Fruit fly (Drosophila melanogaster) whole organism, adult: ENCODE measurements around the gene CG14803.

Experiments
- CG11617 ChIP-seq: fragments of 200-800 bp; sonication (Bioruptor generic); optimal IDR thresholded peaks from 2 replicates; lab custom pipeline; 2017; ENCODE audit warnings: mild to moderate bottlenecking, missing biosample characterization, missing genetic modification reagents, missing genetic modification characterization
- CG12768 ChIP-seq: fragments of 200-800 bp; sonication (Bioruptor generic); optimal IDR thresholded peaks from 2 replicates; lab custom pipeline; 2017; ENCODE audit warnings: missing biosample characterization, missing genetic modification characterization, mild to moderate bottlenecking, moderate library complexity, missing genetic modification reagents
- CG14711 ChIP-seq: fragments of 200-800 bp; sonication (Bioruptor generic); optimal IDR thresholded peaks from 2 replicates; lab custom pipeline; 2018; ENCODE audit warnings: missing biosample characterization, mild to moderate bottlenecking, missing genetic modification characterization, moderate library complexity
- CG1620 ChIP-seq: fragments of 200-800 bp; sonication (Bioruptor generic); optimal IDR thresholded peaks from 2 replicates; lab custom pipeline; 2016; ENCODE audit warnings: missing biosample characterization, missing genetic modification characterization
- CG33017 ChIP-seq: fragments of 200-800 bp; sonication (Bioruptor generic); optimal IDR thresholded peaks from 2 replicates; lab custom pipeline; 2018; ENCODE audit warnings: missing biosample characterization, mild to moderate bottlenecking, missing genetic modification characterization, moderate library complexity
- CG5204 ChIP-seq: fragments of 200-800 bp; sonication (Bioruptor generic); optimal IDR thresholded peaks from 2 replicates; lab custom pipeline; 2016; ENCODE audit warnings: missing biosample characterization, missing genetic modification characterization
- CG7045 ChIP-seq: fragments of 200-800 bp; sonication (Bioruptor generic); optimal IDR thresholded peaks from 2 replicates; lab custom pipeline; 2017; ENCODE audit warnings: missing biosample characterization, mild to moderate bottlenecking, missing genetic modification characterization
- CG7101 ChIP-seq: fragments of 200-800 bp; sonication (Bioruptor generic); optimal IDR thresholded peaks from 2 replicates; lab custom pipeline; 2018; ENCODE audit warnings: missing biosample characterization, mild to moderate bottlenecking, missing genetic modification characterization, moderate library complexity
- Clk ChIP-seq: fragments of 200-800 bp; sonication (Bioruptor generic); optimal IDR thresholded peaks from 2 replicates; lab custom pipeline; 2017; ENCODE audit warnings: missing biosample characterization, missing genetic modification characterization
- Crg-1 ChIP-seq: fragments of 200-800 bp; sonication (Bioruptor generic); optimal IDR thresholded peaks from 2 replicates; lab custom pipeline; 2016; ENCODE audit warnings: missing biosample characterization, missing genetic modification characterization
- Hr96 ChIP-seq: fragments of 200-800 bp; sonication (Bioruptor generic); optimal IDR thresholded peaks from 2 replicates; lab custom pipeline; 2016; ENCODE audit warnings: missing biosample characterization, missing genetic modification characterization
- Mnt ChIP-seq: fragments of 200-800 bp; sonication (Bioruptor generic); optimal IDR thresholded peaks from 2 replicates; lab custom pipeline; 2016; ENCODE audit warnings: missing biosample characterization, mild to moderate bottlenecking, missing genetic modification characterization
- bab1 ChIP-seq: fragments of 200-800 bp; sonication (Bioruptor generic); optimal IDR thresholded peaks from 3 replicates; lab custom pipeline; 2019; ENCODE audit warnings: missing biosample characterization, mild to moderate bottlenecking, missing genetic modification characterization, moderate library complexity
- cic ChIP-seq: fragments of 200-800 bp; sonication (Bioruptor generic); optimal IDR thresholded peaks from 2 replicates; lab custom pipeline; 2017; ENCODE audit warnings: missing biosample characterization, mild to moderate bottlenecking, missing genetic modification characterization, moderate library complexity
- cnc ChIP-seq, 2 experiments: fragments of >200 bp; optimal IDR thresholded peaks; 2 replicates each; lab custom pipeline; 2017
- kay ChIP-seq: fragments of 200-800 bp; sonication (Bioruptor generic); peaks from one replicate; lab custom pipeline; 2016; ENCODE audit warnings: missing biosample characterization, missing genetic modification characterization, borderline replicate concordance
- ovo ChIP-seq: fragments of 200-800 bp; sonication (Bioruptor generic); optimal IDR thresholded peaks from 2 replicates; lab custom pipeline; 2016; ENCODE audit warnings: missing biosample characterization, missing genetic modification characterization
- pad ChIP-seq: fragments of 200-800 bp; sonication (Bioruptor generic); optimal IDR thresholded peaks from 3 replicates; lab custom pipeline; 2017; ENCODE audit warnings: missing biosample characterization, missing genetic modification characterization, mild to moderate bottlenecking, moderate library complexity, missing genetic modification reagents
- tj ChIP-seq: fragments of 200-800 bp; sonication (Bioruptor generic); optimal IDR thresholded peaks from 3 replicates; lab custom pipeline; 2017; ENCODE audit warnings: missing biosample characterization, mild to moderate bottlenecking, missing genetic modification characterization, moderate library complexity
- toe ChIP-seq: fragments of 200-800 bp; sonication (Bioruptor generic); optimal IDR thresholded peaks from 2 replicates; lab custom pipeline; 2016; ENCODE audit warnings: missing biosample characterization, missing genetic modification characterization

The CG14803 gene

DNA sequence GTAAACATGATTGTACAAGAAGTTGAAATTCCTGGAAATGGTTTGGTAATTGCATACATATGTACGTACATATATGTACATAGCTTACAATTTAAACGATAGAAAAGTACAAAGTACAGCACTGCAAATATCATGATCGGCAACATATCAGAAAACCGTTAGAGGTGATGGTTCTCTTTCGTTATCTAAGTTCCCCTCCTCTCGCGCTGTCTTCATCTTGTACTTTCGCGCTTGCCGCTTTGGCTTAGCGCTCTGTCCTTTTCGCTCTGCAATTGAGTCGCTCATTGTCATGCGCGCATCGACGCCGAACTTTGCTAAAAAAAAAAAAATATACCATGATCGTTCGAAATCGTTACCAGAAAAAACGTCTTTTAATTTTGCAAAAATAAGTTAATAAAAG, 35.3 kb downstream of the CG14803 start:
- TF ChIP-seq ovo (peak; percentile 61), CG5204 (GFP tag; lab: Kevin White, UChicago) (no peak), bab1 (GFP tag; lab: Kevin White, UChicago) (peak; percentile 0), tj (no peak), pad (GFP tag; lab: Kevin White, UChicago) (peak; percentile 97)

- TF ChIP-seq CG1620 (GFP tag; lab: Kevin White, UChicago): peak; percentile 50
- TF ChIP-seq pad (GFP tag; lab: Kevin White, UChicago): peak; percentile 46
- TF ChIP-seq Mnt: peak; percentile 67
- TF ChIP-seq CG33017: peak; percentile 42
- no peak for TF ChIP-seq cnc (optimal IDR thresholded peaks at IDR 0.05; lab: Kevin White, UChicago)
- peak; percentile 46 for TF ChIP-seq ovo
- no peak for TF ChIP-seq kay (GFP tag; lab: Kevin White, UChicago)
- TF ChIP-seq bab1 (GFP tag; lab: Kevin White, UChicago): peak; percentile 79
- peak; percentile 51 for TF ChIP-seq toe (GFP tag; lab: Kevin White, UChicago)
- TF ChIP-seq CG5204 (GFP tag; lab: Kevin White, UChicago): peak; percentile 25
- TF ChIP-seq Crg-1 (GFP tag; lab: Kevin White, UChicago): peak; percentile 55
- peak; percentile 70 for TF ChIP-seq CG14711 (tag; lab: Kevin White, UChicago)
- peak; percentile 57 for TF ChIP-seq tj
- TF ChIP-seq CG7101 (tag; lab: Kevin White, UChicago): peak; percentile 83
- TF ChIP-seq Clk (GFP tag; lab: Kevin White, UChicago): no peak
- TF ChIP-seq CG12768 (GFP tag; lab: Kevin White, UChicago): peak; percentile 75
- peak; percentile 17 for TF ChIP-seq CG7045
- peak; percentile 81 for TF ChIP-seq CG11617 (GFP tag; lab: Kevin White, UChicago)
- TF ChIP-seq cic (GFP tag; lab: Kevin White, UChicago): no peak
- TF ChIP-seq Hr96 (GFP tag; lab: Kevin White, UChicago): peak; percentile 78
These were observed 39.1 kb downstream of the CG14803 start, which contains the start of gene mip130 for dm6 chrX:1907727-1908264. mip130 (plus strand) TSS chrX:1908239.

- TF ChIP-seq bab1 (GFP tag; lab: Kevin White, UChicago) (peak; percentile 48), CG14711 (tag; lab: Kevin White, UChicago) (peak; percentile 97), Mnt (peak; percentile 70), toe (GFP tag; lab: Kevin White, UChicago) (no peak), CG7101 (tag; lab: Kevin White, UChicago) (no peak), CG12768 (GFP tag; lab: Kevin White, UChicago) (peak; percentile 7), CG7045 (no peak)
These were observed 40.1 kb downstream of the CG14803 start, which contains the start of the genes Edem1 and Rbcn-3B for dm6 chrX:1908757-1909156. Edem1 (minus strand) TSS chrX:1908827. Rbcn-3B (plus strand) TSS chrX:1908920.

DNA sequence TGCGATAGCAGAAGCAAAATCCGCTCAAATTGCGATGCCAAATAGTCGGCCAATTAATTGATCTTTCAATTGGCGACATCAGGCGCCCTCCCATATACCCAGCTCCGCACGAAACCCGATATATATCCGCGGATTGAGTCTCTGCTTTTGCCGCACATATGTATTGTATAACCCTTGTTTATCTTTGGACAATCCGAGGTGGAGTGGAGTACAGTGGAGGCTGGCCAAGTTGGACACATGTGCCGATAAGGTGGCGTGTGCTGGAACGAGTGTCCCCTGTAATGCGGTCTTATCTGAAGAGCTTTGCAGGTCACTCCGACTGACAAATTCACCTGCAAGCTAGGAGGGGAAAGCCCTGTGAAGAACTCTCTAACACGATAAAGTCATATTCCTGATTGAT, 40.9 kb downstream of the CG14803 start:
- TF ChIP-seq CG1620 (GFP tag; lab: Kevin White, UChicago): no peak
- TF ChIP-seq cic (GFP tag; lab: Kevin White, UChicago): peak; percentile 20
- no peak for TF ChIP-seq CG7045
- no peak for TF ChIP-seq CG14711 (tag; lab: Kevin White, UChicago)
- TF ChIP-seq CG33017: no peak
- TF ChIP-seq pad (GFP tag; lab: Kevin White, UChicago): peak; percentile 23
- no peak for TF ChIP-seq cnc (optimal IDR thresholded peaks at IDR 0.05; lab: Kevin White, UChicago)
- TF ChIP-seq toe (GFP tag; lab: Kevin White, UChicago): no peak
- no peak for TF ChIP-seq Hr96 (GFP tag; lab: Kevin White, UChicago)
- no peak for TF ChIP-seq CG7101 (tag; lab: Kevin White, UChicago)
- no peak for TF ChIP-seq Crg-1 (GFP tag; lab: Kevin White, UChicago)
- TF ChIP-seq Mnt: peak; percentile 28
- TF ChIP-seq CG5204 (GFP tag; lab: Kevin White, UChicago): no peak
- no peak for TF ChIP-seq Clk (GFP tag; lab: Kevin White, UChicago)
